Fruit fly (Drosophila melanogaster): ENCODE results near the gene MED20.
A peak's percentile ranks its signal among the peaks of the same experiment; 100 is the strongest.

MED20 gene

DNA sequence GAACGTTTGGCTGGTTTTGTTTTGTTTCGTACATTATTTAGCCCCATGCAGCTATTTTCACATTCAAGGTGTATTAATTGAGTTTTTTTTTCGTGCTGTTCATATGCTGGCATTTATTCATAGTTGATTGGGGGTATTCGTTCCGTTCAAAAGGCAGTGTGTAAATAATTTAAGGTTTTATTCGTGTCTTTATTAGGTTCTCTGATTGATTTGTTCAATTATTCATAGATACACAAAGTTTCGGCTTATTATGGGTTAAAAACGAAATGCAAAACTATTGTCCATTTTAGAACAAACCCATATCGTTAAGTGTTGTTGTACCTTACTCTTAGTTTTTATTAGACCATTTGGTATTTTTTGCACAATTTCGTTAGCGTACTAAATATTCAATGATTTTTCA, 18.8 kb upstream of the MED20 start:
- TF ChIP-seq run (tag; optimal IDR thresholded peaks at IDR 0.05) (no peak), Dp (GFP tag; optimal IDR thresholded peaks at IDR 0.05) (no peak), chinmo (GFP tag; IDR thresholded peaks at IDR 0.05; ENCODE audit: partially characterized antibody) (0 out of 4 replicates have a peak, but pooled peaks have one; percentile 12), zfh2 (GFP tag; optimal IDR thresholded peaks at IDR 0.05) (no peak), tx (GFP tag; optimal IDR thresholded peaks at IDR 0.05) (no peak), dysf (GFP tag; IDR thresholded peaks at IDR 0.05) (no peak), CG11456 (GFP tag; IDR thresholded peaks at IDR 0.05) (no peak), mam (GFP tag; optimal IDR thresholded peaks at IDR 0.05) (no peak), eve (GFP tag; optimal IDR thresholded peaks at IDR 0.05) (peak in 1 of 2 experiments; percentile 69), CG12391 (tag; optimal IDR thresholded peaks at IDR 0.05) (no peak), sens (GFP tag) (peak; percentile 18), CG14441 (GFP tag; IDR thresholded peaks at IDR 0.05) (no peak)

DNA sequence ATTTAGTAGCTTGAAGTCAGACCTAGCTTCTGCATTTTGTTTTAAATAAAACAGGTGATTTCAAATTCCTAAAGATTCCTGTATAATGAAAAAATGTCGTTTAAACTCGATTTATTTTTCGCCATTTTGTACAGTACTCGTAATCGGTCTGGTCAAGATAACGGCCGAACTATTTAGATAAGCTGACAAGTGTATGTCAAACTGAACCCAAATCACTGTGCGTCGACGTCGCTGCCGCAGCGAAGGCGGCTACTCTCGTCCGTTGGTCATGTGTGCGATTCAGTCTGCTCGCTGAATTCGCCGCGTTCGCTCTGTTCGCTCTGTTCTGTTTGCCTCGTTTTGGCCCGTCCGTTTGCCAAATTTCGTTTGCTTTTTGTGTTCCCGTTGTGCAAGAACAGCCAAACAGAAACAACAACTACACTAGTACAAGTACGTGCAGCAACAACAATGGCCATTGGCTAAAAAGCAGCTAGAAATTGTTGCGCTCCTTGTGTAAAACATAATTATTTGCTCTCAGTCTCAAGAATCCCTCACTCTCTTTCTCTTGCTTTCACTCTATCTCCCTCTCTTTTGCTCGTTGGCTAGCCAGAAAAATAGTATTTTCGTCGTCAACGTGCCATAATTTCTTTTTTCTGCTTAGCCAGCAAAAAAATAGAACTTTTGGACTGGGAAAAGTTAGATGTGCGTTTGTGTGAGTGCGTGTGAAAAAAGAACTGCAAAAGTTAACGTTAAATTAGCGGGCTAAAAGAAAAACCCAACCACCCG, 15.6 kb upstream of the MED20 start:
- TF ChIP-seq Dip3 (GFP tag; optimal IDR thresholded peaks at IDR 0.05) (no peak), Tbp (GFP tag; optimal IDR thresholded peaks at IDR 0.05) (no peak), Blimp-1 (GFP tag; optimal IDR thresholded peaks at IDR 0.05) (no peak), CG13775 (GFP tag; optimal IDR thresholded peaks at IDR 0.05) (no peak), CG16779 (GFP tag; IDR thresholded peaks at IDR 0.05) (no peak), zen2 (GFP tag; IDR thresholded peaks at IDR 0.05; ENCODE audit: partially characterized antibody) (no peak), CG10321 (GFP tag; IDR thresholded peaks at IDR 0.05) (no peak), CG7786 (GFP tag; optimal IDR thresholded peaks at IDR 0.05) (no peak), D (optimal IDR thresholded peaks at IDR 0.05) (peak; percentile 94), D (GFP tag; optimal IDR thresholded peaks at IDR 0.05) (no peak), CG15011 (GFP tag; optimal IDR thresholded peaks at IDR 0.05) (no peak), CG15514 (GFP tag; optimal IDR thresholded peaks at IDR 0.05) (no peak), CG34376 (GFP tag; optimal IDR thresholded peaks at IDR 0.05) (peak; percentile 61), CG10654 (GFP tag; optimal IDR thresholded peaks at IDR 0.05) (no peak), CG30431 (GFP tag; optimal IDR thresholded peaks at IDR 0.05) (no peak), ATbp (GFP tag; optimal IDR thresholded peaks at IDR 0.05) (no peak), CG7357 (GFP tag; IDR thresholded peaks at IDR 0.05) (no peak), tgo (GFP tag; IDR thresholded peaks at IDR 0.05) (no peak), Hmx (GFP tag; optimal IDR thresholded peaks at IDR 0.05) (no peak), pfk (GFP tag; optimal IDR thresholded peaks at IDR 0.05) (no peak), Side (GFP tag; optimal IDR thresholded peaks at IDR 0.05) (no peak), slbo (GFP tag; IDR thresholded peaks at IDR 0.05) (no peak), Myb (GFP tag; optimal IDR thresholded peaks at IDR 0.05) (no peak), gsb-n (tag; optimal IDR thresholded peaks at IDR 0.05) (no peak), gce (GFP tag; IDR thresholded peaks at IDR 0.05) (no peak), dpn (GFP tag; optimal IDR thresholded peaks at IDR 0.05) (no peak), schlank (tag; optimal IDR thresholded peaks at IDR 0.05) (no peak), lmd (GFP tag; IDR thresholded peaks at IDR 0.05) (no peak), unpg (GFP tag; optimal IDR thresholded peaks at IDR 0.05) (no peak), zen (tag; optimal IDR thresholded peaks at IDR 0.05) (peak; percentile 5), CG3847 (GFP tag; IDR thresholded peaks at IDR 0.05) (no peak), ranshi (GFP tag; IDR thresholded peaks at IDR 0.05) (no peak), danr (GFP tag; IDR thresholded peaks at IDR 0.05) (no peak), kni (GFP tag; optimal IDR thresholded peaks at IDR 0.05) (peak; percentile 22), Hsf (GFP tag; optimal IDR thresholded peaks at IDR 0.05) (no peak), Ssrp (tag; optimal IDR thresholded peaks at IDR 0.05) (no peak), CG8924 (tag; optimal IDR thresholded peaks at IDR 0.05) (no peak), hb (GFP tag; IDR thresholded peaks at IDR 0.05; ENCODE audit: partially characterized antibody) (no peak)

Data from whole organism, embryonic.